Worm (Caenorhabditis elegans) whole organism, L1 larva: ENCODE measurements around the gene B0554.7.
A peak's percentile ranks its signal among the peaks of the same experiment; 100 is the strongest.

Experiments
- F16B12.6 ChIP-seq: fragments of 150-350 bp; optimal IDR thresholded peaks from 2 replicates; lab custom pipeline; 2014; ENCODE audit warnings: missing biosample characterization, missing genetic modification characterization
- aha-1 ChIP-seq: fragments of 150-350 bp; optimal IDR thresholded peaks from 2 replicates; lab custom pipeline; 2014; ENCODE audit warnings: missing biosample characterization, missing genetic modification characterization
- aly-2 ChIP-seq: fragments of 150-350 bp; optimal IDR thresholded peaks from 2 replicates; lab custom pipeline; 2014; ENCODE audit warnings: missing biosample characterization, missing genetic modification characterization
- ceh-82 ChIP-seq, 3 experiments: fragments of 150-350 bp in 1 of 3; sonication (generic microtip) in 2 of 3; optimal IDR thresholded peaks; 2 replicates each; lab custom pipeline; 2014 to 2017; ENCODE audit warnings: missing biosample characterization in 3 of 3, missing genetic modification characterization in 3 of 3
- ces-1 ChIP-seq: fragments of 150-350 bp; optimal IDR thresholded peaks from 2 replicates; lab custom pipeline; 2014; ENCODE audit warnings: missing biosample characterization, missing genetic modification reagents, missing genetic modification characterization
- dpl-1 ChIP-seq, 3 experiments: fragments of 150-350 bp in 2 of 3; sonication (generic microtip) in 1 of 3; optimal IDR thresholded peaks; 2 replicates each; lab custom pipeline; 2014 to 2017; ENCODE audit warnings: missing biosample characterization in 3 of 3, missing genetic modification characterization in 3 of 3, missing genetic modification reagents in 3 of 3
- efl-1 ChIP-seq, 4 experiments: fragments of 150-350 bp; optimal IDR thresholded peaks in 3 of 4; peaks in 1 of 4; 1 replicate in 1 of 4; 2 replicates in 3 of 4; lab custom pipeline; 2014; ENCODE audit warnings: missing biosample characterization in 2 of 4, missing genetic modification characterization in 2 of 4, missing genetic modification reagents in 2 of 4
- egl-13 ChIP-seq: sonication (generic microtip); optimal IDR thresholded peaks from 2 replicates; lab custom pipeline; 2016; ENCODE audit warnings: missing genotype, missing genetic modification reagents, missing genetic modification characterization, missing compliant biosample characterization
- egl-27 ChIP-seq, 2 experiments: fragments of 150-350 bp in 1 of 2; sonication (generic microtip); optimal IDR thresholded peaks; 3 replicates each; lab custom pipeline; 2017 to 2018; ENCODE audit warnings: missing biosample characterization in 2 of 2, missing genetic modification characterization in 2 of 2, missing genetic modification reagents in 2 of 2
- elt-2 ChIP-seq: sonication (generic microtip); optimal IDR thresholded peaks from 2 replicates; lab custom pipeline; 2016; ENCODE audit warnings: missing genetic modification characterization, mild to moderate bottlenecking, inconsistent platforms, missing compliant biosample characterization, missing genetic modification reagents
- ets-5 ChIP-seq: fragments of 200-800 bp; sonication (Bioruptor generic); IDR thresholded peaks from 2 replicates; pipeline ENCODE4 v1.3.6; 2022; ENCODE audit warnings: missing genetic modification characterization, missing compliant biosample characterization
- fkh-10 ChIP-seq: sonication (generic microtip); optimal IDR thresholded peaks from 2 replicates; lab custom pipeline; 2017; ENCODE audit warnings: missing biosample characterization, missing genetic modification reagents, missing genetic modification characterization
- fkh-4 ChIP-seq: sonication (generic microtip); optimal IDR thresholded peaks from 2 replicates; lab custom pipeline; 2016; ENCODE audit warnings: missing compliant biosample characterization, missing genetic modification characterization, borderline replicate concordance
- fos-1 ChIP-seq: fragments of 150-350 bp; optimal IDR thresholded peaks from 2 replicates; lab custom pipeline; 2014; ENCODE audit warnings: missing biosample characterization, missing genetic modification characterization
- jun-1 ChIP-seq: fragments of 150-350 bp; optimal IDR thresholded peaks from 2 replicates; lab custom pipeline; 2014; ENCODE audit warnings: missing biosample characterization, missing genetic modification reagents, missing genetic modification characterization
- lin-35 ChIP-seq, 2 experiments: fragments of 150-350 bp; optimal IDR thresholded peaks; 2 replicates each; lab custom pipeline; 2014; ENCODE audit warnings: missing biosample characterization in 2 of 2, missing genetic modification characterization in 2 of 2, missing genetic modification reagents in 2 of 2
- lin-39 ChIP-seq: fragments of 150-350 bp; optimal IDR thresholded peaks from 2 replicates; lab custom pipeline; 2014; ENCODE audit warnings: missing biosample characterization, missing genetic modification reagents, missing genetic modification characterization
- mab-9 ChIP-seq: fragments of 200-800 bp; sonication (Bioruptor generic); IDR thresholded peaks from 2 replicates; pipeline ENCODE4 v1.3.6; 2022; ENCODE audit warnings: missing genetic modification reagents, missing genetic modification characterization, missing compliant biosample characterization
- mdl-1 ChIP-seq, 2 experiments: fragments of 150-350 bp; optimal IDR thresholded peaks; 2 replicates each; lab custom pipeline; 2014 to 2017; ENCODE audit warnings: missing biosample characterization in 2 of 2, missing genetic modification characterization in 2 of 2, inconsistent platforms in 1 of 2
- nhr-20 ChIP-seq: sonication (generic microtip); optimal IDR thresholded peaks from 2 replicates; lab custom pipeline; 2016; ENCODE audit warnings: mild to moderate bottlenecking, missing genetic modification characterization, missing compliant biosample characterization
- nhr-237 ChIP-seq: fragments of 150-350 bp; optimal IDR thresholded peaks from 2 replicates; lab custom pipeline; 2014; ENCODE audit warnings: missing biosample characterization, missing genetic modification characterization
- nhr-71 ChIP-seq: sonication (generic microtip); optimal IDR thresholded peaks from 2 replicates; lab custom pipeline; 2016; ENCODE audit warnings: mild to moderate bottlenecking, missing genetic modification characterization, moderate library complexity, missing compliant biosample characterization
- nhr-84 ChIP-seq: sonication (generic microtip); optimal IDR thresholded peaks from 2 replicates; lab custom pipeline; 2017; ENCODE audit warnings: missing biosample characterization, missing genetic modification characterization
- nhr-85 ChIP-seq: sonication (generic microtip); peaks from one replicate; lab custom pipeline; 2016; ENCODE audit warnings: missing genetic modification characterization, inconsistent platforms, missing compliant biosample characterization
- nhr-90 ChIP-seq: sonication (generic microtip); optimal IDR thresholded peaks from 2 replicates; lab custom pipeline; 2016; ENCODE audit warnings: mild to moderate bottlenecking, missing genetic modification characterization, missing compliant biosample characterization; ENCODE audit not compliant: poor library complexity
- pag-3 ChIP-seq: sonication (generic microtip); optimal IDR thresholded peaks from 2 replicates; lab custom pipeline; 2017; ENCODE audit warnings: missing genetic modification characterization, mild to moderate bottlenecking, missing compliant biosample characterization, antibody characterized with exemption, borderline replicate concordance; ENCODE audit not compliant: insufficient read depth
- pax-3 ChIP-seq: fragments of 200-800 bp; sonication (Bioruptor generic); optimal IDR thresholded peaks from 2 replicates; lab custom pipeline; 2018; ENCODE audit warnings: mild to moderate bottlenecking, missing genetic modification characterization, moderate library complexity, missing compliant biosample characterization
- swsn-7 ChIP-seq: sonication (generic microtip); optimal IDR thresholded peaks from 2 replicates; lab custom pipeline; 2016; ENCODE audit warnings: missing genetic modification characterization, missing compliant biosample characterization
- tbx-2 ChIP-seq: sonication (generic microtip); optimal IDR thresholded peaks from 2 replicates; lab custom pipeline; 2016; ENCODE audit warnings: missing genetic modification characterization, missing compliant biosample characterization
- unc-30 ChIP-seq: sonication (generic microtip); optimal IDR thresholded peaks from 2 replicates; lab custom pipeline; 2017; ENCODE audit warnings: missing biosample characterization, missing genetic modification characterization
- unc-62 ChIP-seq: fragments of 150-350 bp; optimal IDR thresholded peaks from 2 replicates; lab custom pipeline; 2014; ENCODE audit warnings: missing biosample characterization, missing genetic modification reagents, missing genetic modification characterization
- ztf-11 ChIP-seq, 2 experiments: sonication (generic microtip); optimal IDR thresholded peaks; 2 replicates each; lab custom pipeline; 2016 to 2017; ENCODE audit warnings: missing genetic modification characterization in 2 of 2, missing biosample characterization in 1 of 2, missing compliant biosample characterization in 1 of 2

Gene B0554.7

ce11 chrV:462263-462662 lies 21.4 kb upstream of the B0554.7 start, which contains the start of gene nhr-202 (continued):
- TF ChIP-seq pax-3 (tag; lab: Kevin White, UChicago) (no peak), dpl-1 (GFP tag; optimal IDR thresholded peaks at IDR 0.05; lab: Kevin White, UChicago) (no peak), nhr-71 (tag; lab: Kevin White, UChicago) (peak; percentile 39), mab-9 (GFP tag; lab: Robert Waterston, UW) (no peak), efl-1 (optimal IDR thresholded peaks at IDR 0.05; lab: Kevin White, UChicago) (no peak), efl-1 (GFP tag; optimal IDR thresholded peaks at IDR 0.05 in 1 of 2; lab: Kevin White, UChicago) (peak in 1 of 2 experiments; percentile 8), nhr-85 (tag; lab: Kevin White, UChicago) (peak; percentile 70)

- no peak for TF ChIP-seq pag-3 (tag; lab: Kevin White, UChicago)
- TF ChIP-seq mdl-1 (tag; optimal IDR thresholded peaks at IDR 0.05; lab: Kevin White, UChicago), result no peak
- TF ChIP-seq lin-35 (GFP tag; optimal IDR thresholded peaks at IDR 0.05; lab: Kevin White, UChicago), result peak in 1 of 2 experiments; percentile 39
- TF ChIP-seq unc-62 (GFP tag; lab: Kevin White, UChicago), result no peak
- peak; percentile 48 for TF ChIP-seq nhr-20 (tag; lab: Kevin White, UChicago)
- TF ChIP-seq ces-1 (GFP tag; lab: Kevin White, UChicago), result no peak
- TF ChIP-seq nhr-90 (tag; lab: Kevin White, UChicago), result peak; percentile 4
- TF ChIP-seq nhr-71 (tag; lab: Kevin White, UChicago), result peak; percentile 43
- no peak for TF ChIP-seq aly-2 (tag; lab: Kevin White, UChicago)
- no peak for TF ChIP-seq nhr-237 (tag; lab: Kevin White, UChicago)
- peak; percentile 83 for TF ChIP-seq elt-2 (tag; lab: Kevin White, UChicago)
These were observed 18.6 kb upstream of the B0554.7 start, which contains the start of gene nhr-203 for ce11 chrV:459464-459863. Gene nhr-203, plus strand, starts transcription at chrV:459795.

- TF ChIP-seq swsn-7 (tag; lab: Kevin White, UChicago) (no peak), egl-13 (tag; lab: Kevin White, UChicago) (no peak), ets-5 (GFP tag; lab: Robert Waterston, UW) (no peak), unc-30 (tag; lab: Kevin White, UChicago) (no peak), nhr-20 (tag; lab: Kevin White, UChicago) (no peak), ztf-11 (tag; optimal IDR thresholded peaks at IDR 0.05; lab: Kevin White, UChicago) (no peak), fos-1 (tag; lab: Kevin White, UChicago) (no peak), fkh-4 (tag; lab: Kevin White, UChicago) (no peak), aha-1 (tag; lab: Kevin White, UChicago) (no peak), nhr-84 (tag; lab: Kevin White, UChicago) (no peak)
These were observed 17.0 kb upstream of the B0554.7 start for ce11 chrV:457839-458238.

- TF ChIP-seq tbx-2 (tag; lab: Kevin White, UChicago) (no peak), unc-30 (tag; lab: Kevin White, UChicago) (no peak), pax-3 (tag; lab: Kevin White, UChicago) (no peak), nhr-237 (tag; lab: Kevin White, UChicago) (no peak), fkh-4 (tag; lab: Kevin White, UChicago) (no peak), pag-3 (tag; lab: Kevin White, UChicago) (no peak), F16B12.6 (tag; lab: Kevin White, UChicago) (no peak), jun-1 (tag; lab: Kevin White, UChicago) (no peak), ceh-82 (tag; optimal IDR thresholded peaks at IDR 0.05; lab: Kevin White, UChicago) (no peak), egl-27 (tag; optimal IDR thresholded peaks at IDR 0.05; lab: Kevin White, UChicago) (no peak), lin-39 (no peak), fkh-10 (GFP tag; lab: Kevin White, UChicago) (no peak)
These were observed 12.7 kb upstream of the B0554.7 start, which contains the start of gene nhr-98 for ce11 chrV:453569-453968. Gene nhr-98, plus strand, starts transcription at chrV:453869.
